Worm (Caenorhabditis elegans): Measurements from ENCODE around the gene F54C9.11.

Gene F54C9.11

ce11 chrII:8585036-8585627 is at the start of gene F54C9.11:
Gene F54C9.11 (minus strand): TSS chrII:8585086.
- TF ChIP-seq tab-1 (GFP tag; IDR thresholded peaks at IDR 0.05) (no peak), ztf-23 (GFP tag; IDR thresholded peaks at IDR 0.05) (no peak), klf-2 (GFP tag; conservative IDR thresholded peaks at IDR 0.05) (no peak), ztf-29 (GFP tag; IDR thresholded peaks at IDR 0.05) (no peak), med-1 (GFP tag; optimal IDR thresholded peaks at IDR 0.05; ENCODE audit: insufficient read depth) (no peak), cog-1 (tag; optimal IDR thresholded peaks at IDR 0.05) (no peak), flt-1 (GFP tag; IDR thresholded peaks at IDR 0.05) (no peak), T22C8.4 (GFP tag; IDR thresholded peaks at IDR 0.05) (no peak), ref-1 (GFP tag; conservative IDR thresholded peaks at IDR 0.05) (no peak)

- no peak for TF ChIP-seq ztf-23 (GFP tag; IDR thresholded peaks at IDR 0.05)
Observed at ce11 chrII:8634386-8634785, 49.5 kb upstream of the F54C9.11 start, which contains the start of gene cutl-12. Gene cutl-12 (minus strand): TSS chrII:8634486.

ce11 chrII:8631766-8632165 is 46.9 kb upstream of the F54C9.11 start:
- TF ChIP-seq ztf-23 (GFP tag; IDR thresholded peaks at IDR 0.05) = no peak
- TF ChIP-seq ztf-29 (GFP tag; IDR thresholded peaks at IDR 0.05) = no peak
- no peak for TF ChIP-seq flt-1 (GFP tag; IDR thresholded peaks at IDR 0.05)
- TF ChIP-seq ref-1 (GFP tag; conservative IDR thresholded peaks at IDR 0.05) = no peak
- TF ChIP-seq tab-1 (GFP tag; IDR thresholded peaks at IDR 0.05) = no peak
- no peak for TF ChIP-seq cog-1 (tag; optimal IDR thresholded peaks at IDR 0.05)
- no peak for TF ChIP-seq klf-2 (GFP tag; conservative IDR thresholded peaks at IDR 0.05)
- TF ChIP-seq med-1 (GFP tag; optimal IDR thresholded peaks at IDR 0.05; ENCODE audit: insufficient read depth) = no peak
- TF ChIP-seq T22C8.4 (GFP tag; IDR thresholded peaks at IDR 0.05) = no peak

ce11 chrII:8630088-8630487 is 45.2 kb upstream of the F54C9.11 start, which contains the start of gene T22C8.6:
Gene T22C8.6 (minus strand): TSS chrII:8630281.
- TF ChIP-seq ztf-23 (GFP tag; IDR thresholded peaks at IDR 0.05) (no peak), klf-2 (GFP tag; conservative IDR thresholded peaks at IDR 0.05) (no peak), T22C8.4 (GFP tag; IDR thresholded peaks at IDR 0.05) (no peak), ref-1 (GFP tag; conservative IDR thresholded peaks at IDR 0.05) (no peak), flt-1 (GFP tag; IDR thresholded peaks at IDR 0.05) (no peak), med-1 (GFP tag; optimal IDR thresholded peaks at IDR 0.05; ENCODE audit: insufficient read depth) (no peak), ztf-29 (GFP tag; IDR thresholded peaks at IDR 0.05) (no peak), tab-1 (GFP tag; IDR thresholded peaks at IDR 0.05) (no peak), cog-1 (tag; optimal IDR thresholded peaks at IDR 0.05) (no peak)

- TF ChIP-seq med-1 (GFP tag; optimal IDR thresholded peaks at IDR 0.05; ENCODE audit: insufficient read depth) (no peak), ref-1 (GFP tag; conservative IDR thresholded peaks at IDR 0.05) (no peak), ztf-29 (GFP tag; IDR thresholded peaks at IDR 0.05) (no peak), T22C8.4 (GFP tag; IDR thresholded peaks at IDR 0.05) (no peak), flt-1 (GFP tag; IDR thresholded peaks at IDR 0.05) (no peak), klf-2 (GFP tag; conservative IDR thresholded peaks at IDR 0.05) (no peak), ztf-23 (GFP tag; IDR thresholded peaks at IDR 0.05) (no peak), cog-1 (tag; optimal IDR thresholded peaks at IDR 0.05) (no peak), tab-1 (GFP tag; IDR thresholded peaks at IDR 0.05) (no peak)
Observed at ce11 chrII:8627907-8628306, 43.0 kb upstream of the F54C9.11 start.

ce11 chrII:8626598-8626997 is 41.7 kb upstream of the F54C9.11 start:
- no peak for TF ChIP-seq ref-1 (GFP tag; conservative IDR thresholded peaks at IDR 0.05)
- TF ChIP-seq T22C8.4 (GFP tag; IDR thresholded peaks at IDR 0.05) = no peak
- TF ChIP-seq ztf-23 (GFP tag; IDR thresholded peaks at IDR 0.05) = no peak
- no peak for TF ChIP-seq ztf-29 (GFP tag; IDR thresholded peaks at IDR 0.05)
- no peak for TF ChIP-seq flt-1 (GFP tag; IDR thresholded peaks at IDR 0.05)
- TF ChIP-seq med-1 (GFP tag; optimal IDR thresholded peaks at IDR 0.05; ENCODE audit: insufficient read depth) = no peak
- TF ChIP-seq tab-1 (GFP tag; IDR thresholded peaks at IDR 0.05) = no peak
- no peak for TF ChIP-seq cog-1 (tag; optimal IDR thresholded peaks at IDR 0.05)
- no peak for TF ChIP-seq klf-2 (GFP tag; conservative IDR thresholded peaks at IDR 0.05)

- TF ChIP-seq med-1 (GFP tag; optimal IDR thresholded peaks at IDR 0.05; ENCODE audit: insufficient read depth) (no peak), tab-1 (GFP tag; IDR thresholded peaks at IDR 0.05) (no peak), T22C8.4 (GFP tag; IDR thresholded peaks at IDR 0.05) (no peak), cog-1 (tag; optimal IDR thresholded peaks at IDR 0.05) (no peak), flt-1 (GFP tag; IDR thresholded peaks at IDR 0.05) (no peak), ztf-29 (GFP tag; IDR thresholded peaks at IDR 0.05) (no peak), ztf-23 (GFP tag; IDR thresholded peaks at IDR 0.05) (no peak), klf-2 (GFP tag; conservative IDR thresholded peaks at IDR 0.05) (no peak), ref-1 (GFP tag; conservative IDR thresholded peaks at IDR 0.05) (no peak)
Observed at ce11 chrII:8625163-8625562, 40.3 kb upstream of the F54C9.11 start, which contains the start of gene sptf-2. Gene sptf-2 (plus strand): TSS chrII:8625459.

ce11 chrII:8623396-8623795 is 38.5 kb upstream of the F54C9.11 start, which contains the start of gene T22C8.4:
Gene T22C8.4 (minus strand): TSS chrII:8623496.
- no peak for TF ChIP-seq ref-1 (GFP tag; conservative IDR thresholded peaks at IDR 0.05)
- no peak for TF ChIP-seq flt-1 (GFP tag; IDR thresholded peaks at IDR 0.05)
- TF ChIP-seq T22C8.4 (GFP tag; IDR thresholded peaks at IDR 0.05) = no peak
- TF ChIP-seq ztf-23 (GFP tag; IDR thresholded peaks at IDR 0.05) = no peak
- TF ChIP-seq tab-1 (GFP tag; IDR thresholded peaks at IDR 0.05) = no peak
- no peak for TF ChIP-seq ztf-29 (GFP tag; IDR thresholded peaks at IDR 0.05)
- TF ChIP-seq klf-2 (GFP tag; conservative IDR thresholded peaks at IDR 0.05) = no peak
- no peak for TF ChIP-seq cog-1 (tag; optimal IDR thresholded peaks at IDR 0.05)
- TF ChIP-seq med-1 (GFP tag; optimal IDR thresholded peaks at IDR 0.05; ENCODE audit: insufficient read depth) = no peak

- TF ChIP-seq T22C8.4 (GFP tag; IDR thresholded peaks at IDR 0.05) (no peak), ztf-29 (GFP tag; IDR thresholded peaks at IDR 0.05) (no peak), ztf-23 (GFP tag; IDR thresholded peaks at IDR 0.05) (no peak), flt-1 (GFP tag; IDR thresholded peaks at IDR 0.05) (no peak), tab-1 (GFP tag; IDR thresholded peaks at IDR 0.05) (no peak), ref-1 (GFP tag; conservative IDR thresholded peaks at IDR 0.05) (no peak), med-1 (GFP tag; optimal IDR thresholded peaks at IDR 0.05; ENCODE audit: insufficient read depth) (no peak), klf-2 (GFP tag; conservative IDR thresholded peaks at IDR 0.05) (no peak), cog-1 (tag; optimal IDR thresholded peaks at IDR 0.05) (no peak)
Observed at ce11 chrII:8621883-8622282, 37.0 kb upstream of the F54C9.11 start, which contains the start of gene T22C8.3. Gene T22C8.3 (minus strand): TSS chrII:8621983.

Measured in whole organism, midembryonic.